Worm (Caenorhabditis elegans): Measurements from ENCODE around the gene F54B3.4.
A peak's percentile ranks its signal among the peaks of the same experiment; 100 is the strongest.

Gene F54B3.4

ce11 chrII:10300082-10300749 is 29.2 kb upstream of the F54B3.4 start, which contains the start of gene nep-26:
Gene nep-26, minus strand, starts transcription at chrII:10300132.
- peak; percentile 33 for TF ChIP-seq unc-55 (GFP tag; optimal IDR thresholded peaks at IDR 0.05)
- TF ChIP-seq hlh-15 (tag; optimal IDR thresholded peaks at IDR 0.05), result no peak

ce11 chrII:10294262-10294661 is 23.3 kb upstream of the F54B3.4 start:
- TF ChIP-seq ceh-2 (tag; optimal IDR thresholded peaks at IDR 0.05) (no peak), ztf-16 (tag; optimal IDR thresholded peaks at IDR 0.05) (no peak), hlh-30 (tag; optimal IDR thresholded peaks at IDR 0.05; ENCODE audit: insufficient read depth) (no peak), unc-55 (GFP tag; optimal IDR thresholded peaks at IDR 0.05) (no peak), ref-2 (tag; optimal IDR thresholded peaks at IDR 0.05) (no peak), F13H6.1 (tag; optimal IDR thresholded peaks at IDR 0.05) (no peak), ceh-30 (tag; optimal IDR thresholded peaks at IDR 0.05) (no peak), che-1 (tag; optimal IDR thresholded peaks at IDR 0.05) (no peak), nhr-232 (tag; optimal IDR thresholded peaks at IDR 0.05) (no peak), K02D7.2 (tag; optimal IDR thresholded peaks at IDR 0.05) (no peak), pha-2 (tag; optimal IDR thresholded peaks at IDR 0.05) (no peak), ceh-48 (tag; optimal IDR thresholded peaks at IDR 0.05) (no peak), pha-4 (tag; optimal IDR thresholded peaks at IDR 0.05) (no peak), unc-3 (GFP tag; conservative IDR thresholded peaks at IDR 0.05) (no peak), unc-3 (tag; optimal IDR thresholded peaks at IDR 0.05) (no peak), fax-1 (tag; optimal IDR thresholded peaks at IDR 0.05) (no peak), pros-1 (tag; optimal IDR thresholded peaks at IDR 0.05) (no peak)

DNA sequence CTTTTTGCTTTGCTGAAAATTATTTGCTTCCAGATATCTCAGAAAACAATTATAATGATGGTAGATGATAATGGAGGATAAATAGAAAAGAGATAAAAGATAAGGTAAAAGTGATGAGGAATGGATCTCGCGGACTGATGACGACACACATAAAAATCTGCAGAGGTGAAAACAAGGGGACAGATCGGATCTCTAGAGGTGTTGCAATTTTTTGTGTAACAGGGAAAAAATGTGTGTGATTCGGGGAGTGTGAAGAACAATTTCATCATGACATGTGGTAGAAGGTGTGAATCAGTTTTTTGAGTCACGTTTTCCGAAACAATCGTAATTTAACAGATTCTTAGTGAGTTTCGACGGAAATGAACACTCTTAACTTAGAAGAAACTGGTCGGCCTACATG is 17.9 kb upstream of the F54B3.4 start:
- TF ChIP-seq sox-2 (GFP tag; IDR thresholded peaks at IDR 0.05), result no peak
- TF ChIP-seq F13H6.1 (tag; optimal IDR thresholded peaks at IDR 0.05), result no peak
- TF ChIP-seq elt-2 (tag; optimal IDR thresholded peaks at IDR 0.05), result no peak
- TF ChIP-seq T23F11.4 (GFP tag; optimal IDR thresholded peaks at IDR 0.05), result no peak
- no peak for TF ChIP-seq nhr-11 (tag; optimal IDR thresholded peaks at IDR 0.05)
- no peak for TF ChIP-seq hlh-15 (tag; optimal IDR thresholded peaks at IDR 0.05)
- no peak for TF ChIP-seq madf-2 (tag; optimal IDR thresholded peaks at IDR 0.05)

ce11 chrII:10284991-10285390 is 14.0 kb upstream of the F54B3.4 start:
- TF ChIP-seq pat-9 (tag; optimal IDR thresholded peaks at IDR 0.05) (no peak), mec-3 (tag; optimal IDR thresholded peaks at IDR 0.05; ENCODE audit: borderline replicate concordance) (no peak)

- TF ChIP-seq ceh-34 (tag; optimal IDR thresholded peaks at IDR 0.05), result no peak
- TF ChIP-seq ceh-31 (tag; optimal IDR thresholded peaks at IDR 0.05), result no peak
- no peak for TF ChIP-seq eyg-1 (tag; optimal IDR thresholded peaks at IDR 0.05)
- no peak for TF ChIP-seq fax-1 (tag; optimal IDR thresholded peaks at IDR 0.05)
- no peak for TF ChIP-seq npax-4 (tag; optimal IDR thresholded peaks at IDR 0.05)
- no peak for TF ChIP-seq pros-1 (tag; optimal IDR thresholded peaks at IDR 0.05)
- TF ChIP-seq unc-55 (GFP tag; optimal IDR thresholded peaks at IDR 0.05), result no peak
- no peak for TF ChIP-seq ceh-6 (GFP tag; optimal IDR thresholded peaks at IDR 0.05)
- TF ChIP-seq F13H6.1 (tag; optimal IDR thresholded peaks at IDR 0.05), result no peak
- no peak for TF ChIP-seq sox-4 (tag; optimal IDR thresholded peaks at IDR 0.05)
- TF ChIP-seq ceh-14 (tag; optimal IDR thresholded peaks at IDR 0.05), result no peak
- no peak for TF ChIP-seq gmeb-2 (tag; optimal IDR thresholded peaks at IDR 0.05)
Measured at ce11 chrII:10283145-10283544, 12.2 kb upstream of the F54B3.4 start.

DNA sequence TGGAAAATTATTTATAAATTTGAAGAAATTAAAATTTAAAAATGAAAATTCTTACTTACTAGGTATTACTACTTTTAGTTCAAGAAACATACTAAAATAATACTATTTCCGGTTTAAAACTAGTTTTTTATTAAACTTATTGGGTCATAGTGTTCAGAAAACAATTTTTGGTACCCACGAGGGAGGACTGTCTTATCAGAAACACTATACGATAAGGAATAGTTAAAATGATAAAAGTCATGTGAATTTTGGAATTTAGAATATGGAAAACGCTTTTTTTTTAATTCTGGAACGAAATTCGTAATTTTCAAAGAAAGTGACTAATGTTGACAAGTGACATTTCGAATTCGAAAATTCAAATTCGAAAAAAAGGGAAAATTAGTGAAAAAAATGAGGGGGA is 10.7 kb upstream of the F54B3.4 start:
- no peak for TF ChIP-seq nfya-1 (tag; optimal IDR thresholded peaks at IDR 0.05)
- no peak for TF ChIP-seq madf-2 (tag; optimal IDR thresholded peaks at IDR 0.05)
- no peak for TF ChIP-seq tbx-7 (tag; optimal IDR thresholded peaks at IDR 0.05)
- TF ChIP-seq ceh-2 (tag; optimal IDR thresholded peaks at IDR 0.05), result no peak
- no peak for TF ChIP-seq ceh-6 (GFP tag; optimal IDR thresholded peaks at IDR 0.05)
- TF ChIP-seq hlh-8 (tag; optimal IDR thresholded peaks at IDR 0.05), result no peak
- no peak for TF ChIP-seq zip-5 (tag; optimal IDR thresholded peaks at IDR 0.05)
- no peak for TF ChIP-seq fax-1 (tag; optimal IDR thresholded peaks at IDR 0.05)
- TF ChIP-seq sox-4 (tag; optimal IDR thresholded peaks at IDR 0.05), result no peak
- no peak for TF ChIP-seq pha-4 (tag; optimal IDR thresholded peaks at IDR 0.05)
- TF ChIP-seq ceh-24 (tag; optimal IDR thresholded peaks at IDR 0.05), result no peak
- no peak for TF ChIP-seq odd-2 (tag; optimal IDR thresholded peaks at IDR 0.05)
- no peak for TF ChIP-seq ttx-3 (tag; optimal IDR thresholded peaks at IDR 0.05)
- TF ChIP-seq ahr-1 (tag; optimal IDR thresholded peaks at IDR 0.05), result no peak
- no peak for TF ChIP-seq eyg-1 (tag; optimal IDR thresholded peaks at IDR 0.05)

Measured in whole organism, late embryonic.